Fruit fly (Drosophila melanogaster) Kc167 (cell line): ENCODE results near the gene Prp16.

ENCODE experiments used
- Myc ChIP-seq: fragments of >200 bp; optimal IDR thresholded peaks from 2 replicates; lab custom pipeline; 2017; ENCODE audit warnings: missing external identifiers
- Sin3A ChIP-seq: fragments of >200 bp; optimal IDR thresholded peaks from 2 replicates; lab custom pipeline; 2018; ENCODE audit warnings: missing external identifiers
- h ChIP-seq: fragments of >200 bp; optimal IDR thresholded peaks from 3 replicates; lab custom pipeline; 2018; ENCODE audit warnings: missing external identifiers
- insv ChIP-seq: fragments of >200 bp; optimal IDR thresholded peaks from 3 replicates; lab custom pipeline; 2018; ENCODE audit warnings: missing external identifiers
- psq ChIP-seq: fragments of >200 bp; optimal IDR thresholded peaks from 2 replicates; lab custom pipeline; 2017; ENCODE audit warnings: missing external identifiers
- ttk ChIP-seq: sonication (Bioruptor generic); optimal IDR thresholded peaks from 2 replicates; lab custom pipeline; 2017; ENCODE audit warnings: missing external identifiers

The Prp16 gene

dm6 chrX:14216844-14217243 lies 15.7 kb downstream of the Prp16 start:
- TF ChIP-seq Sin3A (no peak), psq (lab: Kevin White, UChicago) (no peak), Myc (no peak), h (lab: Kevin White, UChicago) (no peak), ttk (lab: Kevin White, UChicago) (no peak)

dm6 chrX:14218045-14218483 lies 16.9 kb downstream of the Prp16 start:
- TF ChIP-seq h (lab: Kevin White, UChicago) = no peak
- TF ChIP-seq insv (lab: Kevin White, UChicago) = no peak
- no peak for TF ChIP-seq Sin3A
- no peak for TF ChIP-seq Myc
- TF ChIP-seq ttk (lab: Kevin White, UChicago) = no peak
- no peak for TF ChIP-seq psq (lab: Kevin White, UChicago)

dm6 chrX:14221182-14221581 lies 20.0 kb downstream of the Prp16 start:
- no peak for TF ChIP-seq psq (lab: Kevin White, UChicago)
- no peak for TF ChIP-seq insv (lab: Kevin White, UChicago)
- TF ChIP-seq ttk (lab: Kevin White, UChicago) = no peak
- no peak for TF ChIP-seq Sin3A
- TF ChIP-seq h (lab: Kevin White, UChicago) = no peak
- no peak for TF ChIP-seq Myc

- TF ChIP-seq psq (lab: Kevin White, UChicago) = no peak
- no peak for TF ChIP-seq insv (lab: Kevin White, UChicago)
- no peak for TF ChIP-seq ttk (lab: Kevin White, UChicago)
- no peak for TF ChIP-seq Myc
- TF ChIP-seq Sin3A = no peak
- TF ChIP-seq h (lab: Kevin White, UChicago) = no peak
Measured at dm6 chrX:14221995-14222394, 20.8 kb downstream of the Prp16 start.

- no peak for TF ChIP-seq ttk (lab: Kevin White, UChicago)
- no peak for TF ChIP-seq Sin3A
- TF ChIP-seq Myc = no peak
- TF ChIP-seq psq (lab: Kevin White, UChicago) = no peak
- TF ChIP-seq h (lab: Kevin White, UChicago) = no peak
- TF ChIP-seq insv (lab: Kevin White, UChicago) = no peak
Measured at dm6 chrX:14225665-14226064, 24.5 kb downstream of the Prp16 start, which contains the start of gene CG11674. Gene CG11674, minus strand, starts transcription at chrX:14225879.

dm6 chrX:14226093-14226492 lies 24.9 kb downstream of the Prp16 start, which contains the start of gene mRpL38:
Gene mRpL38, plus strand, starts transcription at chrX:14226289.
- no peak for TF ChIP-seq Myc
- no peak for TF ChIP-seq h (lab: Kevin White, UChicago)
- no peak for TF ChIP-seq insv (lab: Kevin White, UChicago)
- TF ChIP-seq Sin3A = no peak
- TF ChIP-seq ttk (lab: Kevin White, UChicago) = no peak
- no peak for TF ChIP-seq psq (lab: Kevin White, UChicago)

- no peak for TF ChIP-seq Myc
- no peak for TF ChIP-seq ttk (lab: Kevin White, UChicago)
- TF ChIP-seq insv (lab: Kevin White, UChicago) = no peak
- no peak for TF ChIP-seq h (lab: Kevin White, UChicago)
Measured at dm6 chrX:14227043-14227442, 25.9 kb downstream of the Prp16 start.

dm6 chrX:14233843-14234337 lies 32.7 kb downstream of the Prp16 start, which contains the start of gene CG42271:
Gene CG42271, minus strand, starts transcription at chrX:14234066.
- TF ChIP-seq h (lab: Kevin White, UChicago) (no peak), Sin3A (no peak), insv (lab: Kevin White, UChicago) (no peak), Myc (no peak), psq (lab: Kevin White, UChicago) (no peak), ttk (lab: Kevin White, UChicago) (no peak)

- TF ChIP-seq psq (lab: Kevin White, UChicago) = no peak
Measured at dm6 chrX:14234468-14234867, 33.3 kb downstream of the Prp16 start.

- TF ChIP-seq ttk (lab: Kevin White, UChicago) = no peak
- TF ChIP-seq psq (lab: Kevin White, UChicago) = no peak
- TF ChIP-seq h (lab: Kevin White, UChicago) = no peak
- TF ChIP-seq Sin3A = no peak
- TF ChIP-seq Myc = no peak
- no peak for TF ChIP-seq insv (lab: Kevin White, UChicago)
Measured at dm6 chrX:14237873-14238394, 36.8 kb downstream of the Prp16 start, which contains the start of the genes Fbxl4 and Dus2. Gene Fbxl4, minus strand, starts transcription at chrX:14237923. Gene Dus2, plus strand, starts transcription at chrX:14237988.

dm6 chrX:14242479-14242878 lies 41.3 kb downstream of the Prp16 start, which contains the start of gene mRNA-cap:
Gene mRNA-cap, minus strand, starts transcription at chrX:14242822.
- TF ChIP-seq h (lab: Kevin White, UChicago) (no peak), Sin3A (no peak), insv (lab: Kevin White, UChicago) (no peak), Myc (no peak), psq (lab: Kevin White, UChicago) (no peak), ttk (lab: Kevin White, UChicago) (no peak)

dm6 chrX:14242941-14243736 lies 42.0 kb downstream of the Prp16 start, which contains the start of gene CG32599:
Gene CG32599, plus strand, starts transcription at chrX:14243686.
- TF ChIP-seq h (lab: Kevin White, UChicago) (no peak), insv (lab: Kevin White, UChicago) (no peak), psq (lab: Kevin White, UChicago) (no peak), Sin3A (no peak), ttk (lab: Kevin White, UChicago) (no peak), Myc (no peak)
